Fruit fly (Drosophila melanogaster) Kc167 (cell line): ENCODE data around the gene obst-E.

ENCODE experiments used
- Myc ChIP-seq: fragments of >200 bp; optimal IDR thresholded peaks from 2 replicates; lab custom pipeline; 2017; ENCODE audit warnings: missing external identifiers
- Sin3A ChIP-seq: fragments of >200 bp; optimal IDR thresholded peaks from 2 replicates; lab custom pipeline; 2018; ENCODE audit warnings: missing external identifiers
- h ChIP-seq: fragments of >200 bp; optimal IDR thresholded peaks from 3 replicates; lab custom pipeline; 2018; ENCODE audit warnings: missing external identifiers
- insv ChIP-seq: fragments of >200 bp; optimal IDR thresholded peaks from 3 replicates; lab custom pipeline; 2018; ENCODE audit warnings: missing external identifiers
- psq ChIP-seq: fragments of >200 bp; optimal IDR thresholded peaks from 2 replicates; lab custom pipeline; 2017; ENCODE audit warnings: missing external identifiers
- ttk ChIP-seq: sonication (Bioruptor generic); optimal IDR thresholded peaks from 2 replicates; lab custom pipeline; 2017; ENCODE audit warnings: missing external identifiers

Gene obst-E

dm6 chr2L:5748188-5748587 is 17.8 kb downstream of the obst-E start:
- TF ChIP-seq Sin3A (no peak), ttk (lab: Kevin White, UChicago) (no peak), h (no peak), insv (lab: Kevin White, UChicago) (no peak), psq (lab: Kevin White, UChicago) (no peak), Myc (lab: Kevin White, UChicago) (no peak)

dm6 chr2L:5745857-5746256 is 20.1 kb downstream of the obst-E start, which contains the start of gene CG11029:
TSS of gene CG11029 (plus strand) at chr2L:5746157.
- TF ChIP-seq h (no peak), psq (lab: Kevin White, UChicago) (no peak), insv (lab: Kevin White, UChicago) (no peak), Sin3A (no peak), ttk (lab: Kevin White, UChicago) (no peak), Myc (lab: Kevin White, UChicago) (no peak)

- TF ChIP-seq Sin3A (no peak), insv (lab: Kevin White, UChicago) (no peak), Myc (lab: Kevin White, UChicago) (no peak), h (no peak), ttk (lab: Kevin White, UChicago) (no peak), psq (lab: Kevin White, UChicago) (no peak)
These were observed 22.3 kb downstream of the obst-E start for dm6 chr2L:5743537-5744148.

DNA sequence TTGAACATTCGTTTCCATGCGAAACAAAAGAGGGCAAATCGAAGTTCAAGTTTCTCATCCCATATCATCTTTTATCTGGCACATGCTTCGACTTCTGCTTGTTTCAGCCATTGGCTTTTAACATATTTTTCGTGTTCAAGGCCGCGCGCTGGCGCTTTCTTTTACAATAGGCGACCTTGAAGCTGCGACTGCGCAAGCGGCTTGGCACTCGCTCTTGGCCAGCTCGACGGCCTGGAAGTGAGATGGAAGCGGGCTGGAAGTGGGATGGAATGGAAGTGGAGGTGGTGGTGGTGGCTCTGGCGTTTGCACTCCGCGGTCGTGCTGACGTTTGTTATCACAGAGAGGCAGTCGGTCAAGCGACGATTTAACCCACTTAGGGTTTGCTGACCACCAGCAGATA is 23.5 kb downstream of the obst-E start:
- TF ChIP-seq insv (lab: Kevin White, UChicago): no peak
- no peak for TF ChIP-seq Myc (lab: Kevin White, UChicago)
- TF ChIP-seq psq (lab: Kevin White, UChicago): no peak
- TF ChIP-seq Sin3A: no peak
- no peak for TF ChIP-seq h
- TF ChIP-seq ttk (lab: Kevin White, UChicago): no peak

- TF ChIP-seq Myc (lab: Kevin White, UChicago): no peak
- no peak for TF ChIP-seq Sin3A
- no peak for TF ChIP-seq insv (lab: Kevin White, UChicago)
- no peak for TF ChIP-seq psq (lab: Kevin White, UChicago)
- no peak for TF ChIP-seq ttk (lab: Kevin White, UChicago)
- TF ChIP-seq h: no peak
These were observed 24.8 kb downstream of the obst-E start, which contains the start of gene CG11147 for dm6 chr2L:5741144-5741543. TSS of gene CG11147 (minus strand) at chr2L:5741244.

- TF ChIP-seq Myc (lab: Kevin White, UChicago) (no peak), ttk (lab: Kevin White, UChicago) (no peak), h (no peak), psq (lab: Kevin White, UChicago) (no peak), insv (lab: Kevin White, UChicago) (no peak), Sin3A (no peak)
These were observed 25.2 kb downstream of the obst-E start for dm6 chr2L:5740740-5741139.

dm6 chr2L:5730432-5730831 is 35.5 kb downstream of the obst-E start:
- TF ChIP-seq ttk (lab: Kevin White, UChicago) (no peak), Sin3A (no peak), psq (lab: Kevin White, UChicago) (no peak), insv (lab: Kevin White, UChicago) (no peak), h (no peak)

dm6 chr2L:5728711-5729110 is 37.2 kb downstream of the obst-E start, which contains the start of gene CG14006:
TSS of gene CG14006 (minus strand) at chr2L:5728811.
- no peak for TF ChIP-seq ttk (lab: Kevin White, UChicago)
- TF ChIP-seq h: no peak
- no peak for TF ChIP-seq insv (lab: Kevin White, UChicago)
- no peak for TF ChIP-seq psq (lab: Kevin White, UChicago)
- no peak for TF ChIP-seq Sin3A
- no peak for TF ChIP-seq Myc (lab: Kevin White, UChicago)

- no peak for TF ChIP-seq insv (lab: Kevin White, UChicago)
- no peak for TF ChIP-seq h
- no peak for TF ChIP-seq psq (lab: Kevin White, UChicago)
These were observed 39.9 kb downstream of the obst-E start for dm6 chr2L:5726049-5726448.

DNA sequence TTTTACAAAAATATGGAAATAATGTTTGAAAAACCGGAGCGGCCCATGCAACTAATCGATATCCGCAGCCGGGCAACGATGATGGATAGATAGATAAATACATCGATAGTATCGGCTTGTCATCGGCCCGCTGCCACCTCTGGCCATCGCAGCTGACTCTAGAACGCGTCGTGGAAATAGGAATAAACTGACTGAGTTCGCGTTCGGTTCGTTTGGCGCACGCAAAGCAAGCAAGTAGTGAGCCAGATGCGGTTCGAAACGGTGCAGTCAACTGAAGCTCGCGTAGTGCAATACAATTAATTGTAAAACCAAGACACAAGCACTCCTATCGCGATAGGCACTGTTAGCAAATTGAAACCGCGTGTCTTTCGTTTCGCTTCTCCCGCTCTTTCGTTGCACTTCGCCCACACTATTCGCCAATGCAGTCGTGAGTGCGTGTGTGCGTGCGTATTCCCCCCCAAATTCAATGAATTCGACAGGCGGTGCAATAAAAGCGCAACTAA is 41.4 kb downstream of the obst-E start, which contains the start of gene CG11030:
Gene CG11030, plus strand, starts transcription at position 136 of the 503 bp plus-strand sequence.
- no peak for TF ChIP-seq Myc (lab: Kevin White, UChicago)
- TF ChIP-seq h: no peak
- TF ChIP-seq insv (lab: Kevin White, UChicago): no peak

dm6 chr2L:5723859-5724475 is 42.0 kb downstream of the obst-E start:
- TF ChIP-seq Myc (lab: Kevin White, UChicago) (no peak), psq (lab: Kevin White, UChicago) (no peak), insv (lab: Kevin White, UChicago) (no peak), h (no peak), Sin3A (no peak), ttk (lab: Kevin White, UChicago) (no peak)

dm6 chr2L:5720407-5721228 is 45.3 kb downstream of the obst-E start, which contains the start of the genes CG11149 and sip1:
TSS of gene CG11149 (minus strand) at chr2L:5720899.
TSS of gene sip1 (plus strand) at chr2L:5721051.
- TF ChIP-seq insv (lab: Kevin White, UChicago) (no peak), psq (lab: Kevin White, UChicago) (no peak), ttk (lab: Kevin White, UChicago) (no peak), Sin3A (no peak), h (no peak), Myc (lab: Kevin White, UChicago) (no peak)
